Fruit fly (Drosophila melanogaster): ENCODE measurements around the gene jigr1.

DNA sequence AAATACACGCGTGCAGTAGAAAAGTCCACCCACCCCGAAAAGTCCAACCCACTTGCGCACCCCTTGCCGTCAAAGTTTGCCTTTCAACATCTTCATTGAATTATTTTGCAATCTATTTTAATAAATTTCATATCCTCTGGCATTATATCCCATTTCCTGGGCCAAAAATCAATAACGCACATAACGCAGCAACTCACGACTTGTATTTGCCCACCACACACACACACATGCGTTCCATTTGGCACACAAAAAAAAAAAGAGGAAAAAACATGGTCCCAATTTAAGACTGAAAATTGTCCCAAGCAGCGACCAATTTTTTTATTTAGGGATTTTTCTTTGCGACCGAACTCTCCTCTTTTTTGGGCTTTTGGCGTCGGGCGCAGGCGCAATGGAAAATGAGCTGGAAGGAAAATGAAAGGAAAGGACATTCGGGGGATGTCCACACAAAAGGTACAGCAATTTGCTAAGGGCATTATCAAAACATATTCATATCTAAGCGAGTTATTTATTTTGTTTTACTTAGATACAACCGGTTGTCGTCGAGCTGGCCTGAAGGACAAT is 46.7 kb upstream of the jigr1 start:
- TF ChIP-seq foxo (GFP tag; optimal IDR thresholded peaks at IDR 0.05) (no peak), h (GFP tag; optimal IDR thresholded peaks at IDR 0.05) (no peak), lola (GFP tag; optimal IDR thresholded peaks at IDR 0.05) (no peak), brk (GFP tag; optimal IDR thresholded peaks at IDR 0.05) (no peak), Sp1 (GFP tag; optimal IDR thresholded peaks at IDR 0.05) (no peak), br (GFP tag; optimal IDR thresholded peaks at IDR 0.05) (no peak), GATAd (GFP tag; optimal IDR thresholded peaks at IDR 0.05) (no peak), psq (GFP tag; optimal IDR thresholded peaks at IDR 0.05) (no peak), Dfd (GFP tag; optimal IDR thresholded peaks at IDR 0.05) (no peak), Dif (GFP tag; optimal IDR thresholded peaks at IDR 0.05; ENCODE audit: partially characterized antibody) (no peak), rgr (GFP tag; optimal IDR thresholded peaks at IDR 0.05) (no peak)
